Worm (Caenorhabditis elegans) whole organism, L2 larva: Measurements from ENCODE around the gene idpa-1.
A peak's percentile ranks its signal among the peaks of the same experiment; 100 is the strongest.

Experiments
- C34F6.9 ChIP-seq: fragments of 150-350 bp; optimal IDR thresholded peaks from 2 replicates; lab custom pipeline; 2014; ENCODE audit warnings: missing biosample characterization, missing genetic modification characterization
- F13H6.1 ChIP-seq: sonication (generic microtip); optimal IDR thresholded peaks from 2 replicates; lab custom pipeline; 2016; ENCODE audit warnings: missing genetic modification characterization, missing compliant biosample characterization
- R02D3.7 ChIP-seq: fragments of 150-350 bp; optimal IDR thresholded peaks from 2 replicates; lab custom pipeline; 2014; ENCODE audit warnings: missing biosample characterization, missing genetic modification characterization
- Y55F3AM.14 ChIP-seq: fragments of 200-800 bp; sonication (Bioruptor generic); optimal IDR thresholded peaks from 2 replicates; lab custom pipeline; 2018; ENCODE audit warnings: mild to moderate bottlenecking, missing genetic modification characterization, missing compliant biosample characterization
- ZK546.5 ChIP-seq: sonication (generic microtip); optimal IDR thresholded peaks from 2 replicates; lab custom pipeline; 2017; ENCODE audit warnings: missing biosample characterization, missing genetic modification characterization
- alr-1 ChIP-seq: fragments of 150-350 bp; optimal IDR thresholded peaks from 2 replicates; lab custom pipeline; 2014; ENCODE audit warnings: missing biosample characterization, missing genetic modification characterization
- aly-2 ChIP-seq: fragments of 150-350 bp; optimal IDR thresholded peaks from 2 replicates; lab custom pipeline; 2014; ENCODE audit warnings: missing biosample characterization, missing genetic modification characterization
- ama-1 ChIP-seq: fragments of 150-350 bp; optimal IDR thresholded peaks from 2 replicates; lab custom pipeline; 2018; ENCODE audit warnings: inconsistent platforms
- blmp-1 ChIP-seq: sonication (generic microtip); optimal IDR thresholded peaks from 2 replicates; lab custom pipeline; 2017; ENCODE audit warnings: missing genetic modification characterization, mild to moderate bottlenecking, missing compliant biosample characterization, antibody characterized with exemption, moderate library complexity; ENCODE audit not compliant: insufficient read depth
- ceh-16 ChIP-seq: fragments of 150-350 bp; optimal IDR thresholded peaks from 2 replicates; lab custom pipeline; 2014; ENCODE audit warnings: missing biosample characterization, missing genetic modification characterization
- ceh-82 ChIP-seq: fragments of 150-350 bp; optimal IDR thresholded peaks from 2 replicates; lab custom pipeline; 2014; ENCODE audit warnings: missing biosample characterization, missing genetic modification characterization
- crh-2 ChIP-seq: sonication (generic microtip); optimal IDR thresholded peaks from 2 replicates; lab custom pipeline; 2017; ENCODE audit warnings: missing biosample characterization, missing genetic modification characterization
- dmd-4 ChIP-seq: sonication (generic microtip); optimal IDR thresholded peaks from 2 replicates; lab custom pipeline; 2017; ENCODE audit warnings: missing biosample characterization, missing genetic modification characterization
- egl-27 ChIP-seq: sonication (generic microtip); optimal IDR thresholded peaks from 3 replicates; lab custom pipeline; 2017; ENCODE audit warnings: missing biosample characterization, missing genetic modification reagents, missing genetic modification characterization
- elt-1 ChIP-seq: fragments of 150-350 bp; optimal IDR thresholded peaks from 2 replicates; lab custom pipeline; 2014; ENCODE audit warnings: missing biosample characterization, missing genetic modification characterization
- elt-3 ChIP-seq: sonication (generic microtip); optimal IDR thresholded peaks from 2 replicates; lab custom pipeline; 2017; ENCODE audit warnings: missing biosample characterization, missing genetic modification characterization
- fos-1 ChIP-seq: fragments of 150-350 bp; optimal IDR thresholded peaks from 2 replicates; lab custom pipeline; 2014; ENCODE audit warnings: missing biosample characterization, missing genetic modification characterization
- gmeb-1 ChIP-seq: fragments of 150-350 bp; optimal IDR thresholded peaks from 2 replicates; lab custom pipeline; 2014; ENCODE audit warnings: missing biosample characterization, missing genetic modification characterization
- lin-11 ChIP-seq: fragments of 150-350 bp; sonication (generic microtip); optimal IDR thresholded peaks from 2 replicates; lab custom pipeline; 2014; ENCODE audit warnings: missing biosample characterization, missing genetic modification characterization, inconsistent platforms, mixed read lengths
- lin-13 ChIP-seq: fragments of 150-350 bp; optimal IDR thresholded peaks from 2 replicates; lab custom pipeline; 2014; ENCODE audit warnings: missing biosample characterization, missing genetic modification reagents, missing genetic modification characterization
- lin-39 ChIP-seq: fragments of 150-350 bp; optimal IDR thresholded peaks from 2 replicates; lab custom pipeline; 2014; ENCODE audit warnings: missing biosample characterization, missing genetic modification reagents, missing genetic modification characterization
- lsy-2 ChIP-seq, 2 experiments: fragments of 150-350 bp in 1 of 2; sonication (generic microtip) in 1 of 2; optimal IDR thresholded peaks; 2 replicates each; lab custom pipeline; 2014 to 2017; ENCODE audit warnings: missing biosample characterization in 2 of 2, missing genetic modification characterization in 2 of 2
- mab-5 ChIP-seq: fragments of 150-350 bp; optimal IDR thresholded peaks from 2 replicates; lab custom pipeline; 2014; ENCODE audit warnings: missing biosample characterization, missing genetic modification characterization
- mbf-1 ChIP-seq: sonication (generic microtip); optimal IDR thresholded peaks from 2 replicates; lab custom pipeline; 2017; ENCODE audit warnings: missing biosample characterization, missing genetic modification characterization
- mdl-1 ChIP-seq, 2 experiments: fragments of 150-350 bp in 1 of 2; sonication (generic microtip) in 1 of 2; optimal IDR thresholded peaks; 2 replicates each; lab custom pipeline; 2017; ENCODE audit warnings: missing biosample characterization in 2 of 2, missing genetic modification characterization in 2 of 2
- nhr-10 ChIP-seq: sonication (generic microtip); optimal IDR thresholded peaks from 2 replicates; lab custom pipeline; 2017; ENCODE audit warnings: missing biosample characterization, missing genetic modification characterization
- nhr-11 ChIP-seq: fragments of 150-350 bp; optimal IDR thresholded peaks from 2 replicates; lab custom pipeline; 2014; ENCODE audit warnings: missing biosample characterization, missing genetic modification characterization
- nhr-12 ChIP-seq: fragments of 150-350 bp; optimal IDR thresholded peaks from 2 replicates; lab custom pipeline; 2014; ENCODE audit warnings: missing biosample characterization, missing genetic modification characterization
- nhr-129 ChIP-seq: fragments of 150-350 bp; optimal IDR thresholded peaks from 2 replicates; lab custom pipeline; 2014; ENCODE audit warnings: missing biosample characterization, missing genetic modification characterization
- nhr-21 ChIP-seq: fragments of 150-350 bp; optimal IDR thresholded peaks from 2 replicates; lab custom pipeline; 2014; ENCODE audit warnings: missing biosample characterization, missing genetic modification characterization
- nhr-23 ChIP-seq: fragments of 150-350 bp; optimal IDR thresholded peaks from 2 replicates; lab custom pipeline; 2014; ENCODE audit warnings: missing biosample characterization, missing genetic modification reagents, missing genetic modification characterization
- nhr-237 ChIP-seq: fragments of 150-350 bp; optimal IDR thresholded peaks from 2 replicates; lab custom pipeline; 2014; ENCODE audit warnings: missing biosample characterization, missing genetic modification characterization
- nhr-25 ChIP-seq: fragments of 150-350 bp; sonication (generic microtip); optimal IDR thresholded peaks from 3 replicates; lab custom pipeline; 2014; ENCODE audit warnings: missing biosample characterization, missing genetic modification characterization
- nhr-6 ChIP-seq: fragments of 150-350 bp; optimal IDR thresholded peaks from 2 replicates; lab custom pipeline; 2014; ENCODE audit warnings: missing biosample characterization, missing genetic modification characterization
- nhr-77 ChIP-seq: fragments of 150-350 bp; optimal IDR thresholded peaks from 2 replicates; lab custom pipeline; 2014; ENCODE audit warnings: missing biosample characterization, missing genetic modification characterization
- peb-1 ChIP-seq: fragments of 150-350 bp; optimal IDR thresholded peaks from 2 replicates; lab custom pipeline; 2014; ENCODE audit warnings: missing biosample characterization, missing genetic modification characterization
- sem-4 ChIP-seq: fragments of 150-350 bp; optimal IDR thresholded peaks from 2 replicates; lab custom pipeline; 2014; ENCODE audit warnings: missing biosample characterization, missing genetic modification reagents, missing genetic modification characterization
- skn-1 ChIP-seq: sonication (generic microtip); optimal IDR thresholded peaks from 2 replicates; lab custom pipeline; 2017; ENCODE audit warnings: missing biosample characterization, missing genetic modification characterization
- sma-3 ChIP-seq: sonication (generic microtip); optimal IDR thresholded peaks from 2 replicates; lab custom pipeline; 2016; ENCODE audit warnings: missing genetic modification reagents, missing genetic modification characterization, missing compliant biosample characterization
- sma-9 ChIP-seq, 2 experiments: fragments of 150-350 bp in 1 of 2; sonication (generic microtip) in 1 of 2; optimal IDR thresholded peaks; 2 replicates each; lab custom pipeline; 2014 to 2016; ENCODE audit warnings: missing genetic modification characterization in 2 of 2, mild to moderate bottlenecking in 1 of 2, missing biosample characterization in 1 of 2, missing compliant biosample characterization in 1 of 2, missing genetic modification reagents in 1 of 2, moderate library complexity in 1 of 2
- snpc-4 ChIP-seq: fragments of 150-350 bp; optimal IDR thresholded peaks from 2 replicates; lab custom pipeline; 2014; ENCODE audit warnings: missing biosample characterization, missing genetic modification characterization
- unc-39 ChIP-seq: fragments of 150-350 bp; optimal IDR thresholded peaks from 2 replicates; lab custom pipeline; 2014; ENCODE audit warnings: missing biosample characterization, missing genetic modification characterization
- unc-55 ChIP-seq: fragments of 150-350 bp; sonication (generic microtip); optimal IDR thresholded peaks from 3 replicates; lab custom pipeline; 2014; ENCODE audit warnings: missing biosample characterization, missing genetic modification reagents, missing genetic modification characterization
- unc-62 ChIP-seq: fragments of 150-350 bp; optimal IDR thresholded peaks from 2 replicates; lab custom pipeline; 2014; ENCODE audit warnings: missing biosample characterization, missing genetic modification reagents, missing genetic modification characterization
- zag-1 ChIP-seq: fragments of 150-350 bp; optimal IDR thresholded peaks from 2 replicates; lab custom pipeline; 2014; ENCODE audit warnings: missing biosample characterization, missing genetic modification characterization
- ztf-1 ChIP-seq: fragments of 200-800 bp; sonication (Bioruptor generic); conservative IDR thresholded peaks from 2 replicates; pipeline ENCODE4 v1.3.6; 2022; ENCODE audit warnings: missing genetic modification characterization, missing compliant biosample characterization
- ztf-11 ChIP-seq: sonication (generic microtip); optimal IDR thresholded peaks from 2 replicates; lab custom pipeline; 2017; ENCODE audit warnings: missing biosample characterization, missing genetic modification characterization
- ztf-4 ChIP-seq: fragments of 150-350 bp; optimal IDR thresholded peaks from 2 replicates; lab custom pipeline; 2014; ENCODE audit warnings: missing biosample characterization, missing genetic modification characterization

Gene idpa-1

ce11 chrIII:2871817-2872216 is 29.2 kb downstream of the idpa-1 start:
- peak; percentile 15 for TF ChIP-seq mab-5 (tag; lab: Kevin White, UChicago)
- TF ChIP-seq unc-55: no peak
- TF ChIP-seq F13H6.1 (tag; lab: Kevin White, UChicago): peak; percentile 71
- TF ChIP-seq nhr-237 (tag; lab: Kevin White, UChicago): no peak
- peak; percentile 64 for TF ChIP-seq crh-2 (tag; lab: Kevin White, UChicago)
- TF ChIP-seq unc-62 (GFP tag; lab: Kevin White, UChicago): no peak
- peak; percentile 39 for TF ChIP-seq sem-4 (tag; lab: Kevin White, UChicago)
- no peak for TF ChIP-seq alr-1
- TF ChIP-seq R02D3.7 (tag; lab: Kevin White, UChicago): no peak
- TF ChIP-seq elt-3: no peak
- TF ChIP-seq nhr-77 (tag; lab: Kevin White, UChicago): no peak
- TF ChIP-seq unc-39: no peak
- no peak for TF ChIP-seq ztf-1 (GFP tag; lab: Robert Waterston, UW)
- no peak for TF ChIP-seq aly-2 (tag; lab: Kevin White, UChicago)
- TF ChIP-seq lsy-2 (tag; optimal IDR thresholded peaks at IDR 0.05; lab: Kevin White, UChicago): peak in 1 of 2 experiments; percentile 60
- no peak for TF ChIP-seq zag-1 (tag; lab: Kevin White, UChicago)
- no peak for TF ChIP-seq nhr-11 (tag; lab: Kevin White, UChicago)
- TF ChIP-seq lin-13 (GFP tag; lab: Kevin White, UChicago): peak; percentile 49
- TF ChIP-seq peb-1 (tag; lab: Kevin White, UChicago): no peak
- no peak for TF ChIP-seq nhr-23 (tag; lab: Kevin White, UChicago)
- TF ChIP-seq skn-1 (tag; lab: Kevin White, UChicago): no peak
- no peak for TF ChIP-seq ztf-4
- no peak for TF ChIP-seq ama-1 (lab: Kevin White, UChicago)
- TF ChIP-seq nhr-12 (tag; lab: Kevin White, UChicago): no peak
- no peak for TF ChIP-seq snpc-4 (tag; lab: Kevin White, UChicago)
- TF ChIP-seq nhr-6 (tag; lab: Kevin White, UChicago): no peak
- peak; percentile 96 for TF ChIP-seq nhr-25 (tag; lab: Kevin White, UChicago)
- TF ChIP-seq lin-11 (tag; lab: Kevin White, UChicago): no peak
- no peak for TF ChIP-seq ztf-11
- peak; percentile 61 for TF ChIP-seq gmeb-1
- peak; percentile 85 for TF ChIP-seq nhr-21 (tag; lab: Kevin White, UChicago)
- TF ChIP-seq sma-3 (GFP tag; lab: Kevin White, UChicago): peak; percentile 92
- TF ChIP-seq ceh-16 (tag; lab: Kevin White, UChicago): peak; percentile 33
- TF ChIP-seq ceh-82: no peak
- TF ChIP-seq fos-1 (tag; lab: Kevin White, UChicago): peak; percentile 83
- peak; percentile 51 for TF ChIP-seq lin-39
- no peak for TF ChIP-seq mbf-1 (tag; lab: Kevin White, UChicago)
- TF ChIP-seq elt-1 (tag; lab: Kevin White, UChicago): no peak
- peak; percentile 87 for TF ChIP-seq blmp-1 (tag; lab: Kevin White, UChicago)
- no peak for TF ChIP-seq nhr-10
- TF ChIP-seq Y55F3AM.14 (GFP tag; lab: Kevin White, UChicago): peak; percentile 9
- peak; percentile 78 for TF ChIP-seq nhr-129 (tag; lab: Kevin White, UChicago)
- TF ChIP-seq C34F6.9: peak; percentile 17
- TF ChIP-seq ZK546.5: no peak
- TF ChIP-seq dmd-4 (tag; lab: Kevin White, UChicago): no peak
- peak; percentile 52 to 71 for TF ChIP-seq mdl-1 (tag; optimal IDR thresholded peaks at IDR 0.05; lab: Kevin White, UChicago)
- peak; percentile 94 for TF ChIP-seq sma-9 (GFP tag; optimal IDR thresholded peaks at IDR 0.05; lab: Kevin White, UChicago)
- no peak for TF ChIP-seq sma-9 (tag; optimal IDR thresholded peaks at IDR 0.05; lab: Kevin White, UChicago)
- peak; percentile 69 for TF ChIP-seq egl-27 (tag; lab: Kevin White, UChicago)
